Worm (Caenorhabditis elegans) whole organism, L4 larva: ENCODE measurements around the gene R04E5.7.

Experiments used
- F44E2.7 ChIP-seq: fragments of 200-800 bp; sonication (Bioruptor generic); IDR thresholded peaks from 2 replicates; pipeline ENCODE4 v2.1.2; 2022; ENCODE audit warnings: missing genetic modification characterization, missing compliant biosample characterization
- T20F7.1 ChIP-seq: fragments of 200-800 bp; sonication (Bioruptor generic); optimal IDR thresholded peaks from 2 replicates; lab custom pipeline; 2018; ENCODE audit warnings: mild to moderate bottlenecking, missing genetic modification characterization, missing compliant biosample characterization
- Y105C5A.15 ChIP-seq: fragments of 200-800 bp; sonication (Bioruptor generic); IDR thresholded peaks from 2 replicates; pipeline ENCODE4 v1.3.6; 2022; ENCODE audit warnings: missing genetic modification characterization, missing compliant biosample characterization
- Y75B8A.6 ChIP-seq: fragments of 200-800 bp; sonication (Bioruptor generic); IDR thresholded peaks from 2 replicates; pipeline ENCODE4 v1.3.6; 2022; ENCODE audit warnings: missing genetic modification reagents, missing genetic modification characterization, missing compliant biosample characterization
- ZK337.2 ChIP-seq: fragments of 200-800 bp; sonication (Bioruptor generic); IDR thresholded peaks from 2 replicates; pipeline ENCODE4 v1.3.6; 2022; ENCODE audit warnings: missing genetic modification reagents, missing genetic modification characterization, missing compliant biosample characterization
- aha-1 ChIP-seq: fragments of 150-350 bp; peaks from one replicate; lab custom pipeline; 2014; ENCODE audit warnings: missing biosample characterization, missing genetic modification characterization
- cey-2 ChIP-seq: sonication (generic microtip); optimal IDR thresholded peaks from 3 replicates; lab custom pipeline; 2017; ENCODE audit warnings: missing genetic modification characterization, mild to moderate bottlenecking, missing compliant biosample characterization, antibody characterized with exemption, borderline replicate concordance; ENCODE audit not compliant: insufficient read depth
- ctbp-1 ChIP-seq: fragments of 200-800 bp; sonication (Bioruptor generic); IDR thresholded peaks from 2 replicates; pipeline ENCODE4 v1.3.6; 2022; ENCODE audit warnings: missing genetic modification reagents, missing genetic modification characterization, missing compliant biosample characterization
- daf-16 ChIP-seq, 3 experiments: sonication (generic microtip); optimal IDR thresholded peaks; 2 replicates each; lab custom pipeline; 2016 to 2017; ENCODE audit warnings: missing genetic modification characterization in 3 of 3, missing genetic modification reagents in 3 of 3, mild to moderate bottlenecking in 2 of 3, missing compliant biosample characterization in 2 of 3, missing biosample characterization in 1 of 3, moderate library complexity in 1 of 3
- daf-19 ChIP-seq: fragments of 200-800 bp; sonication (Bioruptor generic); conservative IDR thresholded peaks from 2 replicates; pipeline ENCODE4 v1.3.6; 2022; ENCODE audit warnings: missing genetic modification characterization, missing compliant biosample characterization
- daf-8 ChIP-seq: fragments of 200-800 bp; sonication (Bioruptor generic); IDR thresholded peaks from 2 replicates; pipeline ENCODE4 v1.3.6; 2022; ENCODE audit warnings: missing genetic modification characterization, missing compliant biosample characterization
- dmd-9 ChIP-seq: fragments of 200-800 bp; sonication (Bioruptor generic); IDR thresholded peaks from 2 replicates; pipeline ENCODE4 v1.3.6; 2022; ENCODE audit warnings: missing genetic modification reagents, missing genetic modification characterization, missing compliant biosample characterization
- dpl-1 ChIP-seq: fragments of 150-350 bp; optimal IDR thresholded peaks from 2 replicates; lab custom pipeline; 2014; ENCODE audit warnings: missing biosample characterization, missing genetic modification reagents, missing genetic modification characterization
- dve-1 ChIP-seq: sonication (generic microtip); optimal IDR thresholded peaks from 2 replicates; lab custom pipeline; 2017; ENCODE audit warnings: antibody characterized with exemption, mild to moderate bottlenecking, missing genetic modification characterization, missing compliant biosample characterization; ENCODE audit not compliant: insufficient read depth
- egl-43 ChIP-seq: fragments of 200-800 bp; sonication (Bioruptor generic); IDR thresholded peaks from 2 replicates; pipeline ENCODE4 v1.3.6; 2022; ENCODE audit warnings: missing genetic modification reagents, missing genetic modification characterization, missing compliant biosample characterization
- hlh-30 ChIP-seq: sonication (generic microtip); optimal IDR thresholded peaks from 2 replicates; lab custom pipeline; 2017; ENCODE audit warnings: antibody characterized with exemption, mild to moderate bottlenecking, missing genetic modification characterization, missing compliant biosample characterization; ENCODE audit not compliant: insufficient read depth
- lim-7 ChIP-seq: fragments of 200-800 bp; sonication (Bioruptor generic); IDR thresholded peaks from 2 replicates; pipeline ENCODE4 v1.3.6; 2022; ENCODE audit warnings: missing genetic modification characterization, missing compliant biosample characterization
- lin-13 ChIP-seq: fragments of 150-350 bp; optimal IDR thresholded peaks from 2 replicates; lab custom pipeline; 2014; ENCODE audit warnings: missing biosample characterization, missing genetic modification reagents, missing genetic modification characterization
- lin-15B ChIP-seq: fragments of 150-350 bp; sonication (generic microtip); optimal IDR thresholded peaks from 3 replicates; lab custom pipeline; 2014; ENCODE audit warnings: missing biosample characterization, missing genetic modification characterization
- lin-29 ChIP-seq: fragments of 200-800 bp; sonication (Bioruptor generic); IDR thresholded peaks from 2 replicates; pipeline ENCODE4 v1.3.6; 2022; ENCODE audit warnings: missing genetic modification reagents, missing genetic modification characterization, missing compliant biosample characterization
- lin-38 ChIP-seq: fragments of 200-800 bp; sonication (Bioruptor generic); IDR thresholded peaks from 2 replicates; pipeline ENCODE4 v1.3.6; 2022; ENCODE audit warnings: missing genetic modification reagents, missing genetic modification characterization, missing compliant biosample characterization
- lin-39 ChIP-seq: fragments of 150-350 bp; optimal IDR thresholded peaks from 2 replicates; lab custom pipeline; 2014; ENCODE audit warnings: missing biosample characterization, missing genetic modification reagents, missing genetic modification characterization
- madf-9 ChIP-seq: fragments of 200-800 bp; sonication (Bioruptor generic); conservative IDR thresholded peaks from 2 replicates; pipeline ENCODE4 v1.3.6; 2022; ENCODE audit warnings: missing genetic modification reagents, missing genetic modification characterization, missing compliant biosample characterization
- mdt-29 ChIP-seq: fragments of 200-800 bp; sonication (Bioruptor generic); IDR thresholded peaks from 2 replicates; pipeline ENCODE4 v1.3.6; 2022; ENCODE audit warnings: missing genetic modification reagents, missing genetic modification characterization, missing compliant biosample characterization
- mes-2 ChIP-seq: sonication (generic microtip); optimal IDR thresholded peaks from 2 replicates; lab custom pipeline; 2016; ENCODE audit warnings: missing genotype, mild to moderate bottlenecking, missing genetic modification characterization, missing compliant biosample characterization; ENCODE audit not compliant: poor library complexity, severe bottlenecking
- mxl-2 ChIP-seq: fragments of 200-800 bp; sonication (Bioruptor generic); conservative IDR thresholded peaks from 2 replicates; pipeline ENCODE4 v1.3.6; 2022; ENCODE audit warnings: missing genetic modification reagents, missing genetic modification characterization, missing compliant biosample characterization
- mxl-3 ChIP-seq: fragments of 200-800 bp; sonication (Bioruptor generic); optimal IDR thresholded peaks from 2 replicates; lab custom pipeline; 2018; ENCODE audit warnings: mild to moderate bottlenecking, missing genetic modification characterization, missing compliant biosample characterization
- nhr-10 ChIP-seq: fragments of 150-350 bp; optimal IDR thresholded peaks from 2 replicates; lab custom pipeline; 2014; ENCODE audit warnings: missing biosample characterization, missing genetic modification characterization
- nhr-25 ChIP-seq: sonication (generic microtip); optimal IDR thresholded peaks from 2 replicates; lab custom pipeline; 2017; ENCODE audit warnings: missing genetic modification characterization, mild to moderate bottlenecking, missing compliant biosample characterization, antibody characterized with exemption, moderate library complexity, borderline replicate concordance; ENCODE audit not compliant: insufficient read depth
- nhr-42 ChIP-seq: fragments of 200-800 bp; sonication (Bioruptor generic); IDR thresholded peaks from 2 replicates; pipeline ENCODE4 v1.3.6; 2022; ENCODE audit warnings: missing genetic modification characterization, missing compliant biosample characterization
- nhr-77 ChIP-seq: fragments of 150-350 bp; optimal IDR thresholded peaks from 2 replicates; lab custom pipeline; 2014; ENCODE audit warnings: missing biosample characterization, missing genetic modification characterization
- pha-4 ChIP-seq, 2 experiments: fragments of 150-350 bp in 1 of 2; fragments of 200-800 bp in 1 of 2; sonication (Bioruptor generic) in 1 of 2; IDR thresholded peaks in 1 of 2; optimal IDR thresholded peaks in 1 of 2; 2 replicates each; pipeline versions ENCODE4 v1.3.6 to Lab custom; 2014 to 2022; ENCODE audit warnings: missing genetic modification characterization in 2 of 2, missing genetic modification reagents in 2 of 2, missing biosample characterization in 1 of 2, missing compliant biosample characterization in 1 of 2
- php-3 ChIP-seq: fragments of 200-800 bp; sonication (Bioruptor generic); IDR thresholded peaks from 2 replicates; pipeline ENCODE4 v1.3.6; 2022; ENCODE audit warnings: missing genetic modification reagents, missing genetic modification characterization, missing compliant biosample characterization
- rbr-2 ChIP-seq: sonication (generic microtip); optimal IDR thresholded peaks from 2 replicates; lab custom pipeline; 2016; ENCODE audit warnings: missing genotype, missing genetic modification characterization, missing compliant biosample characterization
- saeg-2 ChIP-seq: fragments of 200-800 bp; sonication (Bioruptor generic); IDR thresholded peaks from 2 replicates; pipeline ENCODE4 v1.3.6; 2022; ENCODE audit warnings: missing genetic modification reagents, missing genetic modification characterization, missing compliant biosample characterization
- skn-1 ChIP-seq: fragments of 150-350 bp; optimal IDR thresholded peaks from 2 replicates; lab custom pipeline; 2014; ENCODE audit warnings: missing biosample characterization, missing genetic modification characterization
- spr-1 ChIP-seq: sonication (generic microtip); optimal IDR thresholded peaks from 2 replicates; lab custom pipeline; 2016; ENCODE audit warnings: mild to moderate bottlenecking, missing genetic modification characterization, missing compliant biosample characterization
- spr-3 ChIP-seq: fragments of 200-800 bp; sonication (Bioruptor generic); optimal IDR thresholded peaks from 2 replicates; lab custom pipeline; 2018; ENCODE audit warnings: mild to moderate bottlenecking, missing genetic modification characterization, missing compliant biosample characterization
- unc-62 ChIP-seq, 3 experiments: fragments of 150-350 bp in 1 of 3; sonication (generic microtip); optimal IDR thresholded peaks in 2 of 3; peaks in 1 of 3; 1 replicate in 1 of 3; 2 replicates in 2 of 3; lab custom pipeline; 2014 to 2017; ENCODE audit warnings: missing biosample characterization in 3 of 3, missing genetic modification characterization in 3 of 3, missing genetic modification reagents in 3 of 3, missing genotype in 1 of 3
- zfp-3 ChIP-seq: fragments of 200-800 bp; sonication (Bioruptor generic); conservative IDR thresholded peaks from 2 replicates; pipeline ENCODE4 v1.3.6; 2022; ENCODE audit warnings: missing genetic modification reagents, missing genetic modification characterization, missing compliant biosample characterization
- zip-11 ChIP-seq: fragments of 200-800 bp; sonication (Bioruptor generic); IDR thresholded peaks from 2 replicates; pipeline ENCODE4 v1.3.6; 2022; ENCODE audit warnings: missing genetic modification characterization, missing compliant biosample characterization
- zip-2 ChIP-seq: fragments of 150-350 bp; optimal IDR thresholded peaks from 2 replicates; lab custom pipeline; 2014; ENCODE audit warnings: missing biosample characterization, missing genetic modification characterization

R04E5.7 gene

DNA sequence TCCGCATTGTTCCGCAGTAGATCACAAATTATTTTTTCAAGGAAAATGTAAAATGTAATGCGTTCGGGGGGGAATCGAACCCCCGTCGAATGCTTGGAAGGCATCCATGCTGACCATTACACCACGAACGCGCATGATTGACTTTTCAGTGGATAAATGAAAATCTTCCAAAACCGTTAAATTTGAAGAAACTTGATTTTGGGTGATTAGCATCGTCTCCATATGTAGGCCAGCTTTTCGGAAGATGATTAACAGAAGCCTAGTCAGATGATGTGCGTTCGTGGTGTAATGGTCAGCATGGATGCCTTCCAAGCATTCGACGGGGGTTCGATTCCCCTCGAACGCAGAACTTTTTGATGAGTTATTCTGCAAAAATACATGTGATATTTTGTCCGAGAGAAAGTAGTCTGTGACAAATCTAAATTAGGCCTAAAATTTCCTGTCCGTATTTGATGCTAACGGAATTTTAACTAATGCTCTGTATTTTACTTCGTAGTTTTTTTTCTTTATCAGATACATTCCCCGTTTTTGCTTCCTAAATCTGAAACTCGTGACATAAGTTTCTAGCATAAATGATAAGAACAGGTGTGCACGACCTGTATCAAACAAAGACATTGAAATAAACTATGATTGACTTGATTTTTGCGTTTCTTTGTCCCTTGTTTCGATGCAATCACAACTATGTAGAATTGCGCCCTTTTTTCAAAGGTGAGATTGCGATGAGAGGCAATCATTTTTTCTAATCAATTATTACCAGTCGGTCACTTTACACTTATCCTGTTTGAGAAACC is 49.6 kb upstream of the R04E5.7 start, which contains the start of gene C28G1.10 (continued):
- TF ChIP-seq hlh-30 (tag; lab: Kevin White, UChicago) (peak; percentile 44), zip-11 (GFP tag; lab: Robert Waterston, UW) (peak; percentile 69), T20F7.1 (GFP tag; lab: Kevin White, UChicago) (no peak), ZK337.2 (GFP tag; lab: Robert Waterston, UW) (peak; percentile 61), dpl-1 (GFP tag; lab: Kevin White, UChicago) (peak; percentile 3), nhr-25 (tag; lab: Kevin White, UChicago) (no peak), lin-15B (tag; lab: Kevin White, UChicago) (no peak), mxl-3 (GFP tag; lab: Kevin White, UChicago) (no peak), zip-2 (no peak), Y105C5A.15 (peak; percentile 73), lin-38 (GFP tag; lab: Robert Waterston, UW) (peak; percentile 63), Y75B8A.6 (peak; percentile 4; the same call in 1 of the 2 replicates), nhr-42 (GFP tag; lab: Robert Waterston, UW) (0 out of 2 replicates have a peak, but pooled peaks have one; percentile 46), lin-29 (GFP tag; lab: Robert Waterston, UW) (peak; percentile 22; the same call in 1 of the 2 replicates), saeg-2 (peak; percentile 42; the same call in 1 of the 2 replicates), lim-7 (GFP tag; lab: Robert Waterston, UW) (peak; percentile 76), lin-39 (tag; lab: Kevin White, UChicago) (no peak), dve-1 (tag; lab: Kevin White, UChicago) (peak; percentile 62), php-3 (GFP tag; lab: Robert Waterston, UW) (peak; percentile 27), zfp-3 (0 out of 2 replicates have a peak, but pooled peaks have one; percentile 12)

DNA sequence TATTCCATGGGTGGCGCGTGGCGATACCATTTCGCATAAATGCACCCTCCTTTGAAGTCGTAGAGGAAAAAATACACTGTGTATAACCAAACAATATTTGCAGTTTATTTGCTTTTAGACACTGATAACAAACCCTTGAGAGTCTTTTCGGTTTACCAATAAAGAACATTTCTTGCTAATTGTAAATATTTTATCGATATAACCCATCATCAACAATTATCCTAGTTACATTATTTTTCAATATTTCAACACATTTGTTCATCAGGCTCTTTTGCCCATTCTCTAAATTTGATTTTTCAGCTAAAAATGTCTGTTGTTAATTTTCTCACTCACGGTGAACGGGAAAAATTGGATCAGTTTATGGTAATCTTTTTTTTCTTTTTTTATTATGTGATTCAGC is 46.9 kb upstream of the R04E5.7 start, which contains the start of gene ubc-23:
TSS of gene ubc-23 (plus strand) at position 301 of the 400 bp plus-strand sequence.
- no peak for TF ChIP-seq saeg-2
- no peak for TF ChIP-seq lin-13 (GFP tag; lab: Kevin White, UChicago)
- no peak for TF ChIP-seq skn-1 (tag; lab: Kevin White, UChicago)

DNA sequence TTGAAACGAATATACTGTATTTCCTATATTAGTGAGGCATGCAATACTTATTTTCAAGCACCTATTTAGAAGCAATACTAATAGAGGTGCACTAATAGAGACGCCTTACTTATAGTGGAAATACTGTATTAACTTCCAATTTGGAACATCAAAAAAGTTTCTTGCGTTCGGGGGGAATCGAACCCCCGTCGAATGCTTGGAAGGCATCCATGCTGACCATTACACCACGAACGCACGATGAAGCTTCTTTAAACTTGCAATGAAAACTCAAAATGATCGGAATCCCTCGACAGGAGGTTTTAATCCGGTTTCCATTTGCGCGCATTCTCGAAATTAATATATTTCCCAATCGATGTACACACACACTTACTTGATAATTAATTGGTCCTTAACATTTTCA is 41.1 kb upstream of the R04E5.7 start:
- TF ChIP-seq spr-1 (no peak), lin-38 (GFP tag; lab: Robert Waterston, UW) (peak; percentile 66; the same call in 1 of the 2 replicates), zip-2 (peak; percentile 12), nhr-10 (tag; lab: Kevin White, UChicago) (no peak), aha-1 (tag; lab: Kevin White, UChicago) (peak; percentile 72), unc-62 (GFP tag; optimal IDR thresholded peaks at IDR 0.05 in 1 of 2; lab: Kevin White, UChicago) (no peak), unc-62 (tag; optimal IDR thresholded peaks at IDR 0.05; lab: Kevin White, UChicago) (no peak), daf-8 (GFP tag; lab: Robert Waterston, UW) (no peak), skn-1 (tag; lab: Kevin White, UChicago) (no peak), ctbp-1 (GFP tag; lab: Robert Waterston, UW) (0 out of 2 replicates have a peak, but pooled peaks have one; percentile 32), madf-9 (GFP tag; lab: Robert Waterston, UW) (peak; percentile 50; the same call in 1 of the 2 replicates), egl-43 (peak; percentile 86), F44E2.7 (GFP tag; lab: Robert Waterston, UW) (no peak), nhr-77 (tag; lab: Kevin White, UChicago) (no peak), cey-2 (tag; lab: Kevin White, UChicago) (no peak), Y105C5A.15 (0 out of 2 replicates have a peak, but pooled peaks have one; percentile 68), daf-19 (0 out of 2 replicates have a peak, but pooled peaks have one; percentile 33), spr-3 (GFP tag; lab: Kevin White, UChicago) (no peak), mes-2 (no peak), dmd-9 (GFP tag; lab: Robert Waterston, UW) (no peak), pha-4 (GFP tag; IDR thresholded peaks at IDR 0.05; lab: Robert Waterston, UW) (peak; percentile 79; the same call in 1 of the 2 replicates), pha-4 (tag; optimal IDR thresholded peaks at IDR 0.05; lab: Kevin White, UChicago) (no peak), daf-16 (GFP tag; optimal IDR thresholded peaks at IDR 0.05; lab: Kevin White, UChicago) (peak in 1 of 2 experiments; percentile 70), daf-16 (tag; optimal IDR thresholded peaks at IDR 0.05; lab: Kevin White, UChicago) (peak; percentile 15), lin-39 (tag; lab: Kevin White, UChicago) (no peak), mxl-2 (GFP tag; lab: Robert Waterston, UW) (no peak), rbr-2 (no peak), mdt-29 (GFP tag; lab: Robert Waterston, UW) (0 out of 2 replicates have a peak, but pooled peaks have one; percentile 52)
